Worm (Caenorhabditis elegans): ENCODE data around the gene B0035.3.

The B0035.3 gene

DNA sequence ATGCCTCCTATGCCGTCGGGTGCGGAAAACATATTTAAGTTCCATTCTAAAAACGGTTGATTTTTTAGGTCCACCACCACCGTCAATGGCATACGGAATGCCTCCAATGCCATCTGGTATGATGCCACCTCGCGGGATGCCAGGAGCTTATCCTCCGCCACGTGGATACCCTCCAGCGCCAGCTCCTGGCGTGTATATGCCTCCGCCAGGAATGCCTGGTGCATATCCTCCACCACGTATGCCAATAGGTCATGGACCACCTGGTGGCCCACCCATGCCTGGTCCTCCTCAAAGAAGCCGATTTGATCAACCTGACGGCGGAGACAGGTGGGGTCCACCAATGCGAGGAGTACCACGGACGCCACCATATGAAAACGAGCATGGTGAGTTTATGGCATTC, 3.3 kb downstream of the B0035.3 start:
- no peak for TF ChIP-seq hmg-1.1 (GFP tag; IDR thresholded peaks at IDR 0.05)
- TF ChIP-seq set-16 (GFP tag; IDR thresholded peaks at IDR 0.05) = peak; percentile 72
- TF ChIP-seq F26F4.8 (GFP tag; conservative IDR thresholded peaks at IDR 0.05) = 0 out of 2 replicates have a peak, but pooled peaks have one; percentile 45
- TF ChIP-seq attf-4 (tag; optimal IDR thresholded peaks at IDR 0.05) = no peak
- no peak for TF ChIP-seq arid-1 (GFP tag; conservative IDR thresholded peaks at IDR 0.05)
- TF ChIP-seq lsy-2 (tag; optimal IDR thresholded peaks at IDR 0.05) = no peak
- TF ChIP-seq zfp-3 (GFP tag; conservative IDR thresholded peaks at IDR 0.05) = no peak
- TF ChIP-seq nhr-41 (GFP tag; IDR thresholded peaks at IDR 0.05) = no peak
- no peak for TF ChIP-seq zip-11 (GFP tag; IDR thresholded peaks at IDR 0.05)
- TF ChIP-seq egl-43 (GFP tag; IDR thresholded peaks at IDR 0.05) = peak; percentile 29; the same call in 1 of the 2 replicates

DNA sequence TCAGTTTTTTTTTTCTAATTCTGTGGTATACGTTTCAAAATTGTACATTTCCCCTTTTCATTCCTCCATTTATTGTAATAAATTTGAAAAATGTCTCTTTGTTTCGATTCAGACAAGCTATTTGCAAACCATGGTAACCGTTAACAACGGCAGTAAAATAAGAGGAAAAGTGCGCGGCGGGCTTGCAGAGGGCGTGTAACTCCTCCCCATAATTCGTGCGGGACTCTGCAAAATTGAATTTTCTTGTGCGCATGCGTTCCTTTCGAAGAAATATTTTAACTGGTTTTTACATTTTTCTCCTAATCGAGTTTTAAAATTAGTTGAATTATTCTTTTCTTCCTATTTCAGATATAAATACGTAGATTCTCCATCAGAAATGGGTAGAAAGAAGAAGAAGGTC, 4.2 kb downstream of the B0035.3 start, which contains the start of gene znf-207:
Gene znf-207, plus strand, starts transcription at position 349 of the 400 bp plus-strand sequence.
- peak in 1 of 2 experiments; percentile 67 for TF ChIP-seq lsy-2 (tag; optimal IDR thresholded peaks at IDR 0.05)
- TF ChIP-seq dpl-1 (GFP tag; optimal IDR thresholded peaks at IDR 0.05) = peak; percentile 19
- TF ChIP-seq ZK546.5 (tag; optimal IDR thresholded peaks at IDR 0.05) = no peak
- peak; percentile 53 for TF ChIP-seq lin-38 (GFP tag; IDR thresholded peaks at IDR 0.05)
- peak; percentile 81 for TF ChIP-seq mes-2 (tag; optimal IDR thresholded peaks at IDR 0.05; ENCODE audit: poor library complexity, severe bottlenecking)
- no peak for TF ChIP-seq pha-4 (GFP tag; IDR thresholded peaks at IDR 0.05)
- TF ChIP-seq pha-4 (tag; optimal IDR thresholded peaks at IDR 0.05) = peak; percentile 46
- peak; percentile 1 for TF ChIP-seq dve-1 (tag; optimal IDR thresholded peaks at IDR 0.05; ENCODE audit: insufficient read depth)
- TF ChIP-seq rbr-2 (tag; optimal IDR thresholded peaks at IDR 0.05) = peak; percentile 13
- TF ChIP-seq mdt-29 (GFP tag; IDR thresholded peaks at IDR 0.05) = no peak
- TF ChIP-seq madf-5 (GFP tag; IDR thresholded peaks at IDR 0.05) = no peak
- peak in 1 of 2 experiments; percentile 39 for TF ChIP-seq mdl-1 (tag; optimal IDR thresholded peaks at IDR 0.05)
- TF ChIP-seq nhr-10 (tag; optimal IDR thresholded peaks at IDR 0.05) = no peak
- peak; percentile 38; the same call in 1 of the 2 replicates for TF ChIP-seq hmg-1.1 (GFP tag; IDR thresholded peaks at IDR 0.05)
- TF ChIP-seq ces-1 (GFP tag; optimal IDR thresholded peaks at IDR 0.05) = peak; percentile 80
- peak; percentile 23 for TF ChIP-seq fkh-10 (GFP tag; optimal IDR thresholded peaks at IDR 0.05)
- peak; percentile 11 for TF ChIP-seq T20F7.1 (GFP tag; optimal IDR thresholded peaks at IDR 0.05)
- peak in 1 of 2 experiments; percentile 40 for TF ChIP-seq hif-1 (tag; optimal IDR thresholded peaks at IDR 0.05)
- TF ChIP-seq mxl-3 (GFP tag; optimal IDR thresholded peaks at IDR 0.05) = peak; percentile 27
- TF ChIP-seq hlh-30 (tag; optimal IDR thresholded peaks at IDR 0.05; ENCODE audit: insufficient read depth) = peak; percentile 23
- no peak for TF ChIP-seq nhr-48 (tag; optimal IDR thresholded peaks at IDR 0.05)
- no peak for TF ChIP-seq ztf-7 (tag; optimal IDR thresholded peaks at IDR 0.05)
- TF ChIP-seq mep-1 (tag; optimal IDR thresholded peaks at IDR 0.05) = peak; percentile 62

DNA sequence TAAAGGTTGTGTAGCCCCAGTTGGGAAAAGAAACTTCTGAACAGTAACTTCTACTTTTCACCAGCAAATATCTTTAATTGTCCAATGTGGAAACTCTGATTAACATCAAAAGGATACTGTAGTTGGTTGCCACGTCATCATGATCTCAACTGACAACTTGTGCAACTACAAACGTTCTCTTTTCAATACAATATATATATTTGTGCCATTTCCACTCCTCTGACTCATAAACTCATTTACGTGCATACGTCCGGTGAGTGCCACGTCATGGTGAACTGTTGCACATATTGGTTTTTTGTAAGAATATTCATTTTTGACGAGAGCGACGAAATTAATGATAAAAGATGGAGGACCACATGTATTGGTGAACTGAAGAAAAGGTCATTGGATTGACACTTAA, 7.0 kb downstream of the B0035.3 start:
- no peak for TF ChIP-seq set-16 (GFP tag; IDR thresholded peaks at IDR 0.05)
- TF ChIP-seq mep-1 (tag; optimal IDR thresholded peaks at IDR 0.05) = no peak
- TF ChIP-seq R02D3.7 (tag; optimal IDR thresholded peaks at IDR 0.05) = no peak
- TF ChIP-seq F10B5.3 (tag; optimal IDR thresholded peaks at IDR 0.05) = peak; percentile 10
- no peak for TF ChIP-seq egl-27 (tag; optimal IDR thresholded peaks at IDR 0.05)
- peak in 1 of 2 experiments; percentile 4 for TF ChIP-seq unc-62 (GFP tag; optimal IDR thresholded peaks at IDR 0.05 in 1 of 2)
- no peak for TF ChIP-seq unc-62 (tag; optimal IDR thresholded peaks at IDR 0.05)
- peak; percentile 72 for TF ChIP-seq nhr-6 (tag; optimal IDR thresholded peaks at IDR 0.05)
- TF ChIP-seq lsy-2 (tag; optimal IDR thresholded peaks at IDR 0.05) = peak in 1 of 2 experiments; percentile 51
- peak; percentile 16 for TF ChIP-seq aha-1 (tag)
- TF ChIP-seq nhr-41 (GFP tag; IDR thresholded peaks at IDR 0.05) = no peak
- TF ChIP-seq mes-2 (tag; optimal IDR thresholded peaks at IDR 0.05; ENCODE audit: poor library complexity, severe bottlenecking) = peak; percentile 54
- TF ChIP-seq tra-1 (GFP tag; IDR thresholded peaks at IDR 0.05) = no peak
